Worm (Caenorhabditis elegans) whole organism, late embryonic: ENCODE measurements around the gene srv-11.

Experiments
- C08G9.2 ChIP-seq: sonication (generic microtip); optimal IDR thresholded peaks from 2 replicates; lab custom pipeline; 2016; ENCODE audit warnings: mild to moderate bottlenecking, missing genetic modification characterization, moderate library complexity, missing compliant biosample characterization
- F13H6.1 ChIP-seq: sonication (generic microtip); optimal IDR thresholded peaks from 2 replicates; lab custom pipeline; 2016; ENCODE audit warnings: missing genetic modification characterization, missing compliant biosample characterization
- K02D7.2 ChIP-seq: sonication (generic microtip); optimal IDR thresholded peaks from 2 replicates; lab custom pipeline; 2017; ENCODE audit warnings: mild to moderate bottlenecking, missing genetic modification characterization, missing compliant biosample characterization
- K09A11.1 ChIP-seq: sonication (generic microtip); optimal IDR thresholded peaks from 2 replicates; lab custom pipeline; 2017; ENCODE audit warnings: antibody characterized with exemption, mild to moderate bottlenecking, missing genetic modification characterization, missing compliant biosample characterization; ENCODE audit not compliant: insufficient read depth
- T23F11.4 ChIP-seq: fragments of 200-800 bp; sonication (Bioruptor generic); optimal IDR thresholded peaks from 2 replicates; lab custom pipeline; 2018; ENCODE audit warnings: mild to moderate bottlenecking, missing genetic modification characterization, missing compliant biosample characterization
- ahr-1 ChIP-seq: sonication (generic microtip); optimal IDR thresholded peaks from 2 replicates; lab custom pipeline; 2016; ENCODE audit warnings: missing genetic modification characterization, missing compliant biosample characterization
- ama-1 ChIP-seq: fragments of 150-350 bp; optimal IDR thresholded peaks from 2 replicates; lab custom pipeline; 2014
- ceh-14 ChIP-seq: sonication (generic microtip); optimal IDR thresholded peaks from 2 replicates; lab custom pipeline; 2016; ENCODE audit warnings: missing genotype, missing genetic modification characterization, missing compliant biosample characterization
- ceh-2 ChIP-seq: sonication (generic microtip); optimal IDR thresholded peaks from 2 replicates; lab custom pipeline; 2016; ENCODE audit warnings: missing genotype, missing genetic modification characterization, missing compliant biosample characterization
- ceh-22 ChIP-seq: sonication (generic microtip); optimal IDR thresholded peaks from 2 replicates; lab custom pipeline; 2017; ENCODE audit warnings: missing biosample characterization, missing genetic modification characterization
- ceh-24 ChIP-seq: sonication (generic microtip); optimal IDR thresholded peaks from 2 replicates; lab custom pipeline; 2016; ENCODE audit warnings: mild to moderate bottlenecking, missing genetic modification characterization, missing compliant biosample characterization
- ceh-31 ChIP-seq: sonication (generic microtip); optimal IDR thresholded peaks from 2 replicates; lab custom pipeline; 2016; ENCODE audit warnings: missing genetic modification characterization, missing compliant biosample characterization
- ceh-9 ChIP-seq: sonication (generic microtip); optimal IDR thresholded peaks from 2 replicates; lab custom pipeline; 2016; ENCODE audit warnings: mild to moderate bottlenecking, missing genetic modification characterization, inconsistent platforms, missing compliant biosample characterization
- eyg-1 ChIP-seq: sonication (generic microtip); optimal IDR thresholded peaks from 2 replicates; lab custom pipeline; 2016; ENCODE audit warnings: missing genotype, missing genetic modification characterization, missing compliant biosample characterization
- fkh-10 ChIP-seq: fragments of 150-350 bp; optimal IDR thresholded peaks from 2 replicates; lab custom pipeline; 2014; ENCODE audit warnings: missing biosample characterization, missing genetic modification reagents, missing genetic modification characterization
- fkh-6 ChIP-seq: sonication (generic microtip); optimal IDR thresholded peaks from 2 replicates; lab custom pipeline; 2016; ENCODE audit warnings: missing genetic modification characterization, missing compliant biosample characterization
- gmeb-2 ChIP-seq: sonication (generic microtip); optimal IDR thresholded peaks from 2 replicates; lab custom pipeline; 2016; ENCODE audit warnings: missing genetic modification characterization, inconsistent platforms, missing compliant biosample characterization
- hlh-13 ChIP-seq: fragments of 200-800 bp; sonication (Bioruptor generic); optimal IDR thresholded peaks from 2 replicates; lab custom pipeline; 2018; ENCODE audit warnings: mild to moderate bottlenecking, missing genetic modification characterization, missing compliant biosample characterization
- hlh-30 ChIP-seq: sonication (generic microtip); optimal IDR thresholded peaks from 2 replicates; lab custom pipeline; 2017; ENCODE audit warnings: antibody characterized with exemption, missing genetic modification characterization, missing compliant biosample characterization; ENCODE audit not compliant: insufficient read depth
- lin-11 ChIP-seq: fragments of 200-800 bp; sonication (Bioruptor generic); optimal IDR thresholded peaks from 2 replicates; lab custom pipeline; 2018; ENCODE audit warnings: mild to moderate bottlenecking, missing genetic modification characterization, missing compliant biosample characterization
- nhr-11 ChIP-seq: fragments of 150-350 bp; optimal IDR thresholded peaks from 2 replicates; lab custom pipeline; 2014; ENCODE audit warnings: missing biosample characterization, missing genetic modification characterization
- nhr-232 ChIP-seq: sonication (generic microtip); optimal IDR thresholded peaks from 2 replicates; lab custom pipeline; 2016; ENCODE audit warnings: missing genetic modification characterization, missing compliant biosample characterization
- npax-4 ChIP-seq: sonication (generic microtip); optimal IDR thresholded peaks from 2 replicates; lab custom pipeline; 2016; ENCODE audit warnings: missing genetic modification characterization, missing compliant biosample characterization
- odd-2 ChIP-seq: sonication (generic microtip); optimal IDR thresholded peaks from 2 replicates; lab custom pipeline; 2017; ENCODE audit warnings: antibody characterized with exemption, mild to moderate bottlenecking, missing genetic modification characterization, missing compliant biosample characterization
- pax-1 ChIP-seq: fragments of 150-350 bp; optimal IDR thresholded peaks from 2 replicates; lab custom pipeline; 2014; ENCODE audit warnings: missing biosample characterization, missing genetic modification characterization
- pha-4 ChIP-seq: fragments of 150-350 bp; optimal IDR thresholded peaks from 2 replicates; lab custom pipeline; 2018; ENCODE audit warnings: missing biosample characterization, missing genetic modification reagents, missing genetic modification characterization
- pqm-1 ChIP-seq: sonication (generic microtip); optimal IDR thresholded peaks from 2 replicates; lab custom pipeline; 2016; ENCODE audit warnings: missing genetic modification characterization, missing compliant biosample characterization
- rnt-1 ChIP-seq: sonication (generic microtip); optimal IDR thresholded peaks from 2 replicates; lab custom pipeline; 2016; ENCODE audit warnings: missing genetic modification characterization, missing compliant biosample characterization
- sox-2 ChIP-seq: fragments of 200-800 bp; sonication (Bioruptor generic); IDR thresholded peaks from 2 replicates; pipeline ENCODE4 v1.3.6; 2022; ENCODE audit warnings: missing genetic modification reagents, missing genetic modification characterization, missing compliant biosample characterization
- sox-4 ChIP-seq: sonication (generic microtip); optimal IDR thresholded peaks from 2 replicates; lab custom pipeline; 2017; ENCODE audit warnings: mild to moderate bottlenecking, missing genetic modification characterization, inconsistent platforms, missing compliant biosample characterization
- tbx-2 ChIP-seq: sonication (generic microtip); optimal IDR thresholded peaks from 2 replicates; lab custom pipeline; 2016; ENCODE audit warnings: missing genetic modification characterization, missing compliant biosample characterization
- tbx-7 ChIP-seq: sonication (generic microtip); optimal IDR thresholded peaks from 2 replicates; lab custom pipeline; 2016; ENCODE audit warnings: missing genotype, missing genetic modification characterization, missing compliant biosample characterization
- ttx-3 ChIP-seq: sonication (generic microtip); optimal IDR thresholded peaks from 2 replicates; lab custom pipeline; 2016; ENCODE audit warnings: missing genetic modification reagents, missing genetic modification characterization, missing compliant biosample characterization
- unc-3 ChIP-seq, 2 experiments: fragments of 200-800 bp in 1 of 2; sonication (Bioruptor generic) in 1 of 2; sonication (generic microtip) in 1 of 2; conservative IDR thresholded peaks in 1 of 2; optimal IDR thresholded peaks in 1 of 2; 2 replicates each; pipeline versions ENCODE4 v1.3.6 to Lab custom; 2016 to 2022; ENCODE audit warnings: missing compliant biosample characterization in 2 of 2, missing genetic modification characterization in 2 of 2, missing genetic modification reagents in 1 of 2
- unc-86 ChIP-seq: sonication (generic microtip); optimal IDR thresholded peaks from 2 replicates; lab custom pipeline; 2016; ENCODE audit warnings: missing genetic modification characterization, missing compliant biosample characterization
- ztf-16 ChIP-seq: sonication (generic microtip); optimal IDR thresholded peaks from 2 replicates; lab custom pipeline; 2017; ENCODE audit warnings: missing genetic modification characterization, missing compliant biosample characterization

Gene srv-11

DNA sequence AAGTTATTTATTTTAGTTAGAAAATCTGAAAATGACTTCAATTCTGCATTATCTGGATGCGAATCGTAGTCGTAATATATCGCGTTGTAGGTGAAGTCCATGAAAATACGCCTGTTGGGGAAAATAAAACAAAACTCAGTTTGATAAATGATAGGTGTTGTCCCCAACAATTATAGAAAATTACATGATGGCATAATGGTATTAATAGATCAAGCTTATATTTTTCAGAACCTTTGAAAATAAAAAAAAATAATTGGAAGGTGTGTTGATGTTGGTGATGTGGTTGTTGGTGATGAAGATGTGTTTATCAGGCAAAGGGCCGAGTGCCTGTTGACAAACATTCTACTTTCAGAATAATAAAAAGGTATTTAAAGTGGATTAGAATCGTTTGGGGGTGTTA is 17.1 kb upstream of the srv-11 start, which contains the start of gene srw-61:
TSS of gene srw-61 (minus strand) at position 101 of the 400 bp plus-strand sequence.
- TF ChIP-seq pha-4 (tag; lab: Kevin White, UChicago): no peak
- TF ChIP-seq tbx-2: no peak
- no peak for TF ChIP-seq sox-4
- no peak for TF ChIP-seq ama-1 (lab: Kevin White, UChicago)
- no peak for TF ChIP-seq rnt-1 (tag; lab: Kevin White, UChicago)
- no peak for TF ChIP-seq ceh-22 (tag; lab: Kevin White, UChicago)
- no peak for TF ChIP-seq T23F11.4 (GFP tag; lab: Kevin White, UChicago)
- no peak for TF ChIP-seq fkh-10 (GFP tag; lab: Kevin White, UChicago)
- no peak for TF ChIP-seq ceh-31 (tag; lab: Kevin White, UChicago)
- no peak for TF ChIP-seq ceh-2 (tag; lab: Kevin White, UChicago)
- TF ChIP-seq K02D7.2: no peak
- TF ChIP-seq odd-2 (tag; lab: Kevin White, UChicago): no peak
- TF ChIP-seq npax-4 (tag; lab: Kevin White, UChicago): no peak
- no peak for TF ChIP-seq pqm-1 (tag; lab: Kevin White, UChicago)
- no peak for TF ChIP-seq fkh-6 (tag; lab: Kevin White, UChicago)
- no peak for TF ChIP-seq C08G9.2 (tag; lab: Kevin White, UChicago)

DNA sequence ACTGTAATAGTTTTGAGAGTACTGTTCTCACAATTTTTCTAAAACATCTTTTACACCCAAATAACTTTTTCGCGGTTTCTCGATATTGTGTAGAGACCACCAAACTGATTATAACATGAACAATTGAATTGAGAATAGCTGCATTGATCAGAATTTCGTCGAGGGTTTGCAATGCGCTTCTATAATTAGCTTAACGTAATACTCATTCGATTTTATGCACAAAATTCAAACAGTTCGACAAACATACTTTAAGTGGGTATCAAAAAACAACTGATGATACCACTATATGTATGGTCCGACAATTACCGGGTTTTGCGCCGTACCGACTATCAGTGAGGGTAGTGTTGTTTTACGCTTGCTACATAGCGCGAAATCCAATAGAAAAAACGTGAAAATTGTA is 15.4 kb upstream of the srv-11 start:
- TF ChIP-seq lin-11 (no peak), pax-1 (tag; lab: Kevin White, UChicago) (no peak), ttx-3 (tag; lab: Kevin White, UChicago) (no peak), F13H6.1 (tag; lab: Kevin White, UChicago) (no peak), hlh-13 (GFP tag; lab: Kevin White, UChicago) (no peak), gmeb-2 (no peak), tbx-7 (tag; lab: Kevin White, UChicago) (no peak), pha-4 (tag; lab: Kevin White, UChicago) (no peak), ztf-16 (no peak), ceh-14 (no peak), sox-2 (GFP tag; lab: Robert Waterston, UW) (no peak), nhr-232 (tag; lab: Kevin White, UChicago) (no peak), sox-4 (no peak), K09A11.1 (tag; lab: Kevin White, UChicago) (no peak), unc-3 (GFP tag; conservative IDR thresholded peaks at IDR 0.05; lab: Robert Waterston, UW) (no peak), unc-3 (tag; optimal IDR thresholded peaks at IDR 0.05; lab: Kevin White, UChicago) (no peak), ceh-9 (no peak)

- no peak for TF ChIP-seq npax-4 (tag; lab: Kevin White, UChicago)
- no peak for TF ChIP-seq tbx-2
- no peak for TF ChIP-seq ceh-9
- TF ChIP-seq hlh-13 (GFP tag; lab: Kevin White, UChicago): no peak
- TF ChIP-seq ceh-14: no peak
Measured at ce11 chrIV:16233028-16233427, 11.6 kb upstream of the srv-11 start, which contains the start of the genes hpa-1 and irld-39. Gene hpa-1 (minus strand): TSS chrIV:16233128. Gene irld-39 (plus strand): TSS chrIV:16233148.

ce11 chrIV:16230464-16230863 is 9.0 kb upstream of the srv-11 start:
- TF ChIP-seq sox-2 (GFP tag; lab: Robert Waterston, UW) (no peak), eyg-1 (no peak), unc-86 (no peak), ahr-1 (tag; lab: Kevin White, UChicago) (no peak), ceh-22 (tag; lab: Kevin White, UChicago) (no peak), nhr-11 (no peak), hlh-30 (tag; lab: Kevin White, UChicago) (no peak), ceh-14 (no peak), ttx-3 (tag; lab: Kevin White, UChicago) (no peak), ceh-24 (tag; lab: Kevin White, UChicago) (no peak), ceh-9 (no peak)
- TF ChIP-seq, all 69 proteins: peak for 0
